Fruit fly (Drosophila melanogaster): ENCODE data around the gene CG14961.

- TF ChIP-seq h (optimal IDR thresholded peaks at IDR 0.05) (no peak), Sin3A (optimal IDR thresholded peaks at IDR 0.05) (no peak), ttk (optimal IDR thresholded peaks at IDR 0.05) (no peak), psq (optimal IDR thresholded peaks at IDR 0.05) (no peak), insv (optimal IDR thresholded peaks at IDR 0.05) (no peak), Myc (optimal IDR thresholded peaks at IDR 0.05) (no peak)
Observed at dm6 chr3L:3301171-3301738, 28.6 kb upstream of the CG14961 start.
